Fruit fly (Drosophila melanogaster): ENCODE measurements around the gene Btk.
A peak's percentile ranks its signal among the peaks of the same experiment; 100 is the strongest.

Gene Btk

dm6 chr2L:8266145-8266544, 34.7 kb downstream of the Btk start (continued):
- TF ChIP-seq Sox102F (GFP tag; optimal IDR thresholded peaks at IDR 0.05) = peak; percentile 59
- 0 out of 2 replicates have a peak, but pooled peaks have one; percentile 23 for TF ChIP-seq CG32767 (GFP tag; IDR thresholded peaks at IDR 0.05)
- TF ChIP-seq Fer3 (tag; optimal IDR thresholded peaks at IDR 0.05) = peak; percentile 58
- no peak for TF ChIP-seq fru (optimal IDR thresholded peaks at IDR 0.05)
- TF ChIP-seq nom (GFP tag; optimal IDR thresholded peaks at IDR 0.05) = peak; percentile 62
- no peak for TF ChIP-seq Usf (GFP tag; optimal IDR thresholded peaks at IDR 0.05)
- TF ChIP-seq CG14710 (tag; optimal IDR thresholded peaks at IDR 0.05) = peak; percentile 30
- TF ChIP-seq pfk (GFP tag; optimal IDR thresholded peaks at IDR 0.05) = no peak
- TF ChIP-seq Rx (GFP tag; IDR thresholded peaks at IDR 0.05) = no peak
- TF ChIP-seq otp (GFP tag; IDR thresholded peaks at IDR 0.05) = no peak
- no peak for TF ChIP-seq chinmo (GFP tag; IDR thresholded peaks at IDR 0.05; ENCODE audit: partially characterized antibody)
- no peak for TF ChIP-seq CG10431 (GFP tag; optimal IDR thresholded peaks at IDR 0.05)
- peak; percentile 47 for TF ChIP-seq CG17829 (tag; optimal IDR thresholded peaks at IDR 0.05)
- peak; percentile 14 for TF ChIP-seq CG6854 (GFP tag; optimal IDR thresholded peaks at IDR 0.05)
- TF ChIP-seq vvl (GFP tag; IDR thresholded peaks at IDR 0.05) = peak; percentile 66
- peak; percentile 36 for TF ChIP-seq CG6813 (GFP tag; optimal IDR thresholded peaks at IDR 0.05)
- no peak for TF ChIP-seq CG10543 (GFP tag; optimal IDR thresholded peaks at IDR 0.05)
- TF ChIP-seq CG17802 (tag; optimal IDR thresholded peaks at IDR 0.05) = no peak
- no peak for TF ChIP-seq CG15479 (GFP tag; optimal IDR thresholded peaks at IDR 0.05)
- TF ChIP-seq MESR4 (GFP tag; optimal IDR thresholded peaks at IDR 0.05) = no peak
- no peak for TF ChIP-seq Doc2 (GFP tag; IDR thresholded peaks at IDR 0.05)
- no peak for TF ChIP-seq zen (tag; optimal IDR thresholded peaks at IDR 0.05)
- no peak for TF ChIP-seq disco-r (GFP tag; optimal IDR thresholded peaks at IDR 0.05)
- no peak for TF ChIP-seq Sin3A (optimal IDR thresholded peaks at IDR 0.05)
- TF ChIP-seq CG6689 (GFP tag; IDR thresholded peaks at IDR 0.05) = no peak; the same call in 1 of the 2 replicates
- TF ChIP-seq bcd (GFP tag; optimal IDR thresholded peaks at IDR 0.05) = peak; percentile 46
- no peak for TF ChIP-seq twi (tag; optimal IDR thresholded peaks at IDR 0.05)
- no peak for TF ChIP-seq CG18764 (GFP tag; optimal IDR thresholded peaks at IDR 0.05)
- no peak for TF ChIP-seq crc (GFP tag; optimal IDR thresholded peaks at IDR 0.05)
- no peak for TF ChIP-seq CG12744 (GFP tag; optimal IDR thresholded peaks at IDR 0.05)
- TF ChIP-seq ash1 (GFP tag; optimal IDR thresholded peaks at IDR 0.05) = no peak
- TF ChIP-seq D19A (tag; optimal IDR thresholded peaks at IDR 0.05) = peak; percentile 49
- peak; percentile 57 for TF ChIP-seq CG12659 (GFP tag; optimal IDR thresholded peaks at IDR 0.05)
- no peak for TF ChIP-seq GATAe (GFP tag; conservative IDR thresholded peaks at IDR 0.05)
- no peak for TF ChIP-seq CG3065 (GFP tag; optimal IDR thresholded peaks at IDR 0.05)
- TF ChIP-seq tgo (GFP tag; IDR thresholded peaks at IDR 0.05) = peak; percentile 63; the same call in 2 of the 3 replicates
- TF ChIP-seq wor (GFP tag; IDR thresholded peaks at IDR 0.05) = 0 out of 2 replicates have a peak, but pooled peaks have one; percentile 24
- TF ChIP-seq CG15601 (tag; optimal IDR thresholded peaks at IDR 0.05) = peak; percentile 35
- TF ChIP-seq ken (GFP tag; IDR thresholded peaks at IDR 0.05) = no peak
- peak in 1 of 2 experiments; percentile 10 for TF ChIP-seq Hr78 (GFP tag; optimal IDR thresholded peaks at IDR 0.05)
- TF ChIP-seq CG9727 (GFP tag; optimal IDR thresholded peaks at IDR 0.05) = peak; percentile 35
- TF ChIP-seq CG16863 (GFP tag; optimal IDR thresholded peaks at IDR 0.05) = no peak
- no peak for TF ChIP-seq prd (optimal IDR thresholded peaks at IDR 0.05)
- TF ChIP-seq prd (GFP tag; IDR thresholded peaks at IDR 0.05) = peak; percentile 60
- TF ChIP-seq CG8388 (GFP tag; optimal IDR thresholded peaks at IDR 0.05) = peak; percentile 69
- no peak for TF ChIP-seq CG6175 (GFP tag; IDR thresholded peaks at IDR 0.05)
- peak; percentile 76 for TF ChIP-seq CG7839 (tag; optimal IDR thresholded peaks at IDR 0.05)
- TF ChIP-seq shn (GFP tag; optimal IDR thresholded peaks at IDR 0.05) = no peak
- no peak for TF ChIP-seq fu2 (GFP tag; optimal IDR thresholded peaks at IDR 0.05)
- TF ChIP-seq luna (GFP tag; optimal IDR thresholded peaks at IDR 0.05) = no peak
- TF ChIP-seq sob (GFP tag; IDR thresholded peaks at IDR 0.05) = 0 out of 2 replicates have a peak, but pooled peaks have one; percentile 26
- TF ChIP-seq CG1647 (GFP tag; optimal IDR thresholded peaks at IDR 0.05) = no peak

Data from whole organism, embryonic.